Worm (Caenorhabditis elegans): Measurements from ENCODE around the gene ndub-5.

ndub-5 gene

DNA sequence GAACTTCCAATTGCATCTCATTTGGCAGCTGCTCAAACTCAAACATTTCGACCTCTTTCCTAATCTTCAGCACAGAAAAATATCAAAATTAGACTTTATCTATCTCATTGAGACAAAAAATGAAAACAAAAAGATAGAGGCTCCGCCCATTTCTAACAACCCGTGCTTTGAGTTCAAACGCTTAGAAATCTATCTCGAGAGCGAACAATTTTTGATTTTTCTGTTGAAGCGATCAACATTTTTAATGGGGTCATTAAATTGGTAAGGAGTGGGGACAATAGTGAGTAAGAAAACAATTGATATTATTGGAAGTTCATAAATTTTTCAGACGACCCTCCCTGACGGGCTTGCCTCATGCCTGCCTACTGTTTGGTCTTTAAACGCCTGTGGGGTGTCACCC is 7.7 kb upstream of the ndub-5 start, which contains the start of the genes C25H3.10 and C25H3.1:
Gene C25H3.10 (minus strand): TSS at position 101 of the 400 bp plus-strand sequence.
Gene C25H3.1 (plus strand): TSS at position 203 of the 400 bp plus-strand sequence.
- no peak for TF ChIP-seq ref-1 (GFP tag; conservative IDR thresholded peaks at IDR 0.05)
- no peak for TF ChIP-seq tab-1 (GFP tag; IDR thresholded peaks at IDR 0.05)
- TF ChIP-seq cog-1 (tag; optimal IDR thresholded peaks at IDR 0.05), result no peak
- TF ChIP-seq ztf-29 (GFP tag; IDR thresholded peaks at IDR 0.05), result no peak
- no peak for TF ChIP-seq ztf-23 (GFP tag; IDR thresholded peaks at IDR 0.05)
- TF ChIP-seq T22C8.4 (GFP tag; IDR thresholded peaks at IDR 0.05), result no peak
- TF ChIP-seq flt-1 (GFP tag; IDR thresholded peaks at IDR 0.05), result no peak
- TF ChIP-seq klf-2 (GFP tag; conservative IDR thresholded peaks at IDR 0.05), result no peak
- no peak for TF ChIP-seq med-1 (GFP tag; optimal IDR thresholded peaks at IDR 0.05; ENCODE audit: insufficient read depth)

DNA sequence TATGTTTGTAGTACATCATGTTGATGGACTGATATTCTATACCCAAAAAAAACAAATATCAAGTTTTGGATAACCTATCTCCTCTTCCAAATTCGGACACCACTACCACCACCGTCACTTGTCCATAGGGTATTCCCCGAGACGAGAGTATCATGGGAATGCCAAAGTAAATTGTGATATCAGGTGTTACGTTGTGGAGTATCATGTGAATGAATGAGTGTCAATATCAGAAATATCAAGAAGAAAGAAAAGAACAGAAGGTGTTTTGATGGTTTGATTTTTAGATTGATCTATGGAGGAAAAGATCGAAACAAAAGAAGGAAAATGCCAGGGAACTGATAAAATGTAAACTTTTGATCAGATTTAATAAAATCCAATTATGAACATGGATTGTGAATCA is 7.1 kb upstream of the ndub-5 start:
- no peak for TF ChIP-seq med-1 (GFP tag; optimal IDR thresholded peaks at IDR 0.05; ENCODE audit: insufficient read depth)
- TF ChIP-seq tab-1 (GFP tag; IDR thresholded peaks at IDR 0.05), result no peak
- no peak for TF ChIP-seq ztf-29 (GFP tag; IDR thresholded peaks at IDR 0.05)
- TF ChIP-seq T22C8.4 (GFP tag; IDR thresholded peaks at IDR 0.05), result no peak
- no peak for TF ChIP-seq cog-1 (tag; optimal IDR thresholded peaks at IDR 0.05)
- no peak for TF ChIP-seq ref-1 (GFP tag; conservative IDR thresholded peaks at IDR 0.05)
- TF ChIP-seq ztf-23 (GFP tag; IDR thresholded peaks at IDR 0.05), result no peak
- no peak for TF ChIP-seq flt-1 (GFP tag; IDR thresholded peaks at IDR 0.05)
- no peak for TF ChIP-seq klf-2 (GFP tag; conservative IDR thresholded peaks at IDR 0.05)

DNA sequence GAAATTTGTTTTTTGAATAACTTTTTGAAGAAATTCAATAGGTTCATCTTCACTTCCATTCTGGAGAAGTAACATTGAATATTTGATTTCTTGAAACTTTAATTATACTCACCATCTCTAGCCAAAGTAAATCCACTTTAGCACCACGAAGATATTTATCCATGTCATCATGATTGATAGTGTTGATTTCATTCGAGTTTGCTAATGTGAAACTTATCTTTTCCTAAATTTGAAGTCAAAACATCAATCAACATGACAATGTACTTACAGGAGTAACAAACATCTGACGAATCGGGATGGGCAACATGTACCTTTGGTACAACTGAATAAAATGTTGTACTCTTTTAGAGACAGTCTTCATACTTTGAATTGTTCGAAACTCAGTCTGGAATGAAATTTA is 6.2 kb upstream of the ndub-5 start:
- no peak for TF ChIP-seq med-1 (GFP tag; optimal IDR thresholded peaks at IDR 0.05; ENCODE audit: insufficient read depth)
- TF ChIP-seq flt-1 (GFP tag; IDR thresholded peaks at IDR 0.05), result no peak
- TF ChIP-seq T22C8.4 (GFP tag; IDR thresholded peaks at IDR 0.05), result no peak
- no peak for TF ChIP-seq ztf-29 (GFP tag; IDR thresholded peaks at IDR 0.05)
- no peak for TF ChIP-seq ztf-23 (GFP tag; IDR thresholded peaks at IDR 0.05)
- no peak for TF ChIP-seq ref-1 (GFP tag; conservative IDR thresholded peaks at IDR 0.05)
- TF ChIP-seq cog-1 (tag; optimal IDR thresholded peaks at IDR 0.05), result no peak
- no peak for TF ChIP-seq tab-1 (GFP tag; IDR thresholded peaks at IDR 0.05)
- no peak for TF ChIP-seq klf-2 (GFP tag; conservative IDR thresholded peaks at IDR 0.05)

DNA sequence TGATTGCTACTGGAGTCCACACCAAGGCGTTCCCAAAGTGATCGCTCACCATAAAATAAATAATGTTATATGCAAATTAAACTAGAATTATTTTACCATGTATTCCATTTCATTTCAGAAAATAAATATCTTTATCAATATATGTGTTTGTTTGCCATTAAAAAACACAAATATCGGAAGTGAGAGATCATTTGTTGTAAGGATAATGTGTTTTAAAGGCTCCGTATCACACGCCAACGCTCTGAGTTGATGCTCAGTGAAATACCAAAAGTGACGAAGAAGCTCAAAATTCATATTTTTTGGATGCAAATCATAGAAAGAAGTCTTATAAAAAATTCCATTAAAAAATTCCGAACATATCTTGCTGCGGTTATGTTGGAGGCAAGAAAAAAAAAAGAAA is 5.1 kb upstream of the ndub-5 start:
- TF ChIP-seq ref-1 (GFP tag; conservative IDR thresholded peaks at IDR 0.05) (no peak), klf-2 (GFP tag; conservative IDR thresholded peaks at IDR 0.05) (no peak), flt-1 (GFP tag; IDR thresholded peaks at IDR 0.05) (no peak), med-1 (GFP tag; optimal IDR thresholded peaks at IDR 0.05; ENCODE audit: insufficient read depth) (no peak), ztf-23 (GFP tag; IDR thresholded peaks at IDR 0.05) (no peak), cog-1 (tag; optimal IDR thresholded peaks at IDR 0.05) (no peak), T22C8.4 (GFP tag; IDR thresholded peaks at IDR 0.05) (no peak), ztf-29 (GFP tag; IDR thresholded peaks at IDR 0.05) (no peak), tab-1 (GFP tag; IDR thresholded peaks at IDR 0.05) (no peak)

DNA sequence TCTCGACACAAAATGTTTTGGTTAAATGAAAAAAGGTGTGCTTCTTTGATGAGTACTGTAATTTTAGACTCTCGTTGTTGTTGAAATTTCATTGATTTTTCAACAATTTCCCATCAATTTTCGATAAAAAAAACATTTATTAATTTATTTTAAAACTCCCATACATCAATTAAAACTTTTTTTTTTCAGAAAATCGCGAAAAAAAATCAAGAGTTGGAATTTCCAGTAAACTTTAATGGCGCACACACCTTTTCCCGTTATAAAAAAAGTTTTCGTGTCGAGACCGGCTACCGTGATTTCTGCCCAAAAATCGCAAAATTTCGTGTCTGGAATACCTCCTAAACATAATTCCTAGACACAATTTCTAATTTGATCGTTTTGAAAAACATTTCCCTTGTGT is 3.6 kb upstream of the ndub-5 start, which contains the start of gene C25H3.14:
Gene C25H3.14 (plus strand): TSS at position 301 of the 400 bp plus-strand sequence.
- TF ChIP-seq flt-1 (GFP tag; IDR thresholded peaks at IDR 0.05) (no peak), med-1 (GFP tag; optimal IDR thresholded peaks at IDR 0.05; ENCODE audit: insufficient read depth) (no peak), klf-2 (GFP tag; conservative IDR thresholded peaks at IDR 0.05) (no peak), cog-1 (tag; optimal IDR thresholded peaks at IDR 0.05) (no peak), ref-1 (GFP tag; conservative IDR thresholded peaks at IDR 0.05) (no peak)

DNA sequence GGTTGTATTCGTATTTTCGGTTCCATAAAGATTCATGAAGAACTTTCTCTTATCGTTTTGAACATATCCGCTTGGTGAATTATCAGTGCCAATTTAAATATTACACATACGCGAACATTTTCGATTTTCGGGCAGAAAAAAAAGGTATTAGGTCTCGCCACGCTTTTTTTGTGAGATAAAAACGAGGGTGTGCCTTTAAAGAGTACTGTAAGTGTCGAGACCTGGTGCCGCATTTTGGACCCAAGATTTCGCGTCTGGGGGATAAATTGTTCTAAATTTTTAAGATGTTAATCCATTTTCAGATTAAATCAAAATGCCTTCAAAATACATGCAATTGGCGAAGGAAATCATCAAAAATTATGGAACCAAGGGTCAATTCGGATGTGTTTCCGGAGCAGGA is 2.7 kb upstream of the ndub-5 start, which contains the start of gene C25H3.3:
Gene C25H3.3 (plus strand): TSS at position 301 of the 400 bp plus-strand sequence.
- no peak for TF ChIP-seq ztf-29 (GFP tag; IDR thresholded peaks at IDR 0.05)
- TF ChIP-seq klf-2 (GFP tag; conservative IDR thresholded peaks at IDR 0.05), result no peak
- no peak for TF ChIP-seq ref-1 (GFP tag; conservative IDR thresholded peaks at IDR 0.05)
- no peak for TF ChIP-seq cog-1 (tag; optimal IDR thresholded peaks at IDR 0.05)
- no peak for TF ChIP-seq tab-1 (GFP tag; IDR thresholded peaks at IDR 0.05)
- no peak for TF ChIP-seq T22C8.4 (GFP tag; IDR thresholded peaks at IDR 0.05)
- TF ChIP-seq ztf-23 (GFP tag; IDR thresholded peaks at IDR 0.05), result no peak
- no peak for TF ChIP-seq med-1 (GFP tag; optimal IDR thresholded peaks at IDR 0.05; ENCODE audit: insufficient read depth)
- no peak for TF ChIP-seq flt-1 (GFP tag; IDR thresholded peaks at IDR 0.05)

DNA sequence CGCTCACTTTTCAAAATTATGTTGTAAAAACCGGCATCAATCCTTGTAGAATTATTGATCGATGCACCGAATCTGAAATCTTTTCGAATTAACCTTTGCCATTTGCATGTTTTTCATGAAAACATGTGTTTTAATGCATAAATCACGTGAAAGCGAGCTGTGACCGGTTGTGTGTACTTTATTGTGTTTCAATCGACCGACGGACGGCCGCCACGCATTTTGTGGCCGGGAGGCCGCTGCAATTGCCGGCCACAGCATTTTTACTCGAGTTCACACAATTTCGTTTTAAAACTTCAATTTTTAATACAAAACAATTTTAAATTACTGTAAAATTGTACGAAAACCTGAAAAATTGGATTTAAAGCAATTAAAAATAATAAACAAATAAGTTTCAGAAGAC is 2.2 kb downstream of the ndub-5 start, which contains the start of gene C25H3.11:
Gene C25H3.11 (minus strand): TSS at position 82 of the 400 bp plus-strand sequence.
- TF ChIP-seq flt-1 (GFP tag; IDR thresholded peaks at IDR 0.05), result no peak
- peak; percentile 46; the same call in 1 of the 2 replicates for TF ChIP-seq klf-2 (GFP tag; conservative IDR thresholded peaks at IDR 0.05)

DNA sequence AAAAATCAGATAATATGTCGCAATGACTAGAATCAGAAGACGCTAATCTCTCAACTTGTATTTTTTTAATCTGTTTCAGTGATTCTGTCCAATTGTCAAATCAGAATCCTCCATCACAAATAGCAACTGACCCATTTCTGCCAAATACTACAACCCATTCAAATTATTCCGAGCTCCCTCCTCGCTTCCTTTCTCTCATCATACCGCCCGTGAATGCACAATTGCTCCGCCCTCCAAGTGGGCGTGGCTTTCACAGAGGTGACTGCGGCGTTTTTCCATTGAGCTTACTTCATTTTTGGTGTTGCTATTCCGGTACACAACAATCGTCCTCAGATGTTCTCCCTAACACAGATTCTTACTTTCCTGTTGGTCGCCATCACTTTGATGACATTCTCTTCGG is 10.4 kb downstream of the ndub-5 start, which contains the start of gene flp-27:
Gene flp-27 (plus strand): TSS at position 301 of the 400 bp plus-strand sequence.
- TF ChIP-seq med-1 (GFP tag; optimal IDR thresholded peaks at IDR 0.05; ENCODE audit: insufficient read depth), result no peak
- no peak for TF ChIP-seq ref-1 (GFP tag; conservative IDR thresholded peaks at IDR 0.05)
- no peak for TF ChIP-seq flt-1 (GFP tag; IDR thresholded peaks at IDR 0.05)
- TF ChIP-seq klf-2 (GFP tag; conservative IDR thresholded peaks at IDR 0.05), result no peak
- TF ChIP-seq cog-1 (tag; optimal IDR thresholded peaks at IDR 0.05), result no peak
- TF ChIP-seq ztf-23 (GFP tag; IDR thresholded peaks at IDR 0.05), result no peak
- no peak for TF ChIP-seq T22C8.4 (GFP tag; IDR thresholded peaks at IDR 0.05)
- no peak for TF ChIP-seq ztf-29 (GFP tag; IDR thresholded peaks at IDR 0.05)
- TF ChIP-seq tab-1 (GFP tag; IDR thresholded peaks at IDR 0.05), result no peak

DNA sequence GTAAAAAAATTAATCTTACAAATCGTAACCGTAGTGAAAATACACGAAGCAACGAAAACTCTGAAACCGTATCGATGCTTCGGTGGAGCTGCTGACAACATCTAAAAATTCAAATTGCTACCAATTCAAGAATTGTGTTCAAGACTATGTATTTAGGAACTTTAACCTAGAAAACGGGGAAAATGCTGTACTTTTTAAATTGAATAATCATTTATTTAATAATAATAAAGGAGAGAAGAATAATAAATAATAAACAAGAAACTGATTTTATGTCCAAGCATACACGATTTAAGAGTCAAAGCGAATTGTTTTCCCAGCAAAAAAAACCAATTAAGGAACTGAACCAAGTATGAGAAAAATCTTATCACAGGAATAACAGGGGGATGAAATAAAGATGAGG is 21.6 kb downstream of the ndub-5 start, which contains the start of gene C25H3.17:
Gene C25H3.17 (minus strand): TSS at position 101 of the 400 bp plus-strand sequence.
- no peak for TF ChIP-seq ztf-29 (GFP tag; IDR thresholded peaks at IDR 0.05)
- no peak for TF ChIP-seq med-1 (GFP tag; optimal IDR thresholded peaks at IDR 0.05; ENCODE audit: insufficient read depth)
- TF ChIP-seq tab-1 (GFP tag; IDR thresholded peaks at IDR 0.05), result no peak
- no peak for TF ChIP-seq ztf-23 (GFP tag; IDR thresholded peaks at IDR 0.05)

DNA sequence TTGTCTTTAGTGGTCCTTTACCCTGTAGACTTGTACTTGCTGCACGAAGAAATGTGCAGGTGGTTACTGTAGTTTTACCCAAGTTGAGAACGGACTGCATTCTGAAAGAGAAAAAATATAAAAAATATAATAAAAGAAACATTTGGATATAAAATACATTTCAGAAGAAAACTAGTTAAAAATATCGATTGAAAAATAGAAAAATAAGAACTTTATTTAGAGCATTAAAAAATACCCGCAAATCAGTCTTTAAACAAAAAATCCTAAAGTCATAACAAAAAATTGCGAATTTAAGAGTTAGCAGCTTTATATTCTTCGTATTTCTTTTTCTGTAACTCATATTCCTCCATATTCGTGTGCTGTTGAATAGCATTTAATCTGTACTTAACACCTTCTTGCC is 22.3 kb downstream of the ndub-5 start, which contains the start of gene C25H3.7:
Gene C25H3.7 (minus strand): TSS at position 101 of the 400 bp plus-strand sequence.
- TF ChIP-seq ztf-23 (GFP tag; IDR thresholded peaks at IDR 0.05), result no peak
- TF ChIP-seq med-1 (GFP tag; optimal IDR thresholded peaks at IDR 0.05; ENCODE audit: insufficient read depth), result no peak
- TF ChIP-seq klf-2 (GFP tag; conservative IDR thresholded peaks at IDR 0.05), result no peak
- TF ChIP-seq ref-1 (GFP tag; conservative IDR thresholded peaks at IDR 0.05), result no peak
- no peak for TF ChIP-seq cog-1 (tag; optimal IDR thresholded peaks at IDR 0.05)
- no peak for TF ChIP-seq T22C8.4 (GFP tag; IDR thresholded peaks at IDR 0.05)
- no peak for TF ChIP-seq flt-1 (GFP tag; IDR thresholded peaks at IDR 0.05)
- no peak for TF ChIP-seq tab-1 (GFP tag; IDR thresholded peaks at IDR 0.05)
- no peak for TF ChIP-seq ztf-29 (GFP tag; IDR thresholded peaks at IDR 0.05)

Measured in whole organism, midembryonic.